Fruit fly (Drosophila melanogaster) whole organism, embryonic: ENCODE results near the gene gkt.

ENCODE experiments used
- Adf1 ChIP-seq: fragments of 200-800 bp; sonication (Bioruptor generic); IDR thresholded peaks from 2 replicates; pipeline ENCODE4 v1.3.6; 2022; ENCODE audit warnings: missing biosample characterization, missing genetic modification characterization
- B-H1 ChIP-seq: fragments of 200-800 bp; sonication (Bioruptor generic); IDR thresholded peaks from 3 replicates; pipeline ENCODE4 v1.3.6; 2022; ENCODE audit warnings: missing biosample characterization, missing genetic modification characterization
- Blimp-1 ChIP-seq: fragments of 200-800 bp; sonication (Bioruptor generic); optimal IDR thresholded peaks from 3 replicates; lab custom pipeline; 2018; ENCODE audit warnings: missing biosample characterization, missing genetic modification characterization, mild to moderate bottlenecking, moderate library complexity, missing genetic modification reagents
- Bteb2 ChIP-seq: fragments of 200-800 bp; sonication (Bioruptor generic); optimal IDR thresholded peaks from 2 replicates; lab custom pipeline; 2016; ENCODE audit warnings: missing biosample characterization, missing genetic modification characterization
- CG11398 ChIP-seq: fragments of 200-800 bp; sonication (Bioruptor generic); optimal IDR thresholded peaks from 2 replicates; lab custom pipeline; 2016; ENCODE audit warnings: missing biosample characterization, missing genetic modification characterization
- CG11723 ChIP-seq: fragments of 200-800 bp; sonication (Bioruptor generic); optimal IDR thresholded peaks from 2 replicates; lab custom pipeline; 2017; ENCODE audit warnings: missing biosample characterization, mild to moderate bottlenecking, missing genetic modification characterization
- CG12219 ChIP-seq: fragments of 200-800 bp; sonication (Bioruptor generic); optimal IDR thresholded peaks from 3 replicates; lab custom pipeline; 2018; ENCODE audit warnings: missing biosample characterization, mild to moderate bottlenecking, missing genetic modification characterization
- CG12391 ChIP-seq: fragments of 200-800 bp; sonication (Bioruptor generic); optimal IDR thresholded peaks from 3 replicates; lab custom pipeline; 2018; ENCODE audit warnings: missing biosample characterization, mild to moderate bottlenecking, missing genetic modification characterization, moderate library complexity
- CG14667 ChIP-seq: fragments of 200-800 bp; sonication (Bioruptor generic); IDR thresholded peaks from 2 replicates; pipeline ENCODE4 v1.3.6; 2022; ENCODE audit warnings: missing biosample characterization, missing genetic modification characterization
- CG18262 ChIP-seq: fragments of 200-800 bp; optimal IDR thresholded peaks from 3 replicates; lab custom pipeline; 2019; ENCODE audit warnings: missing biosample characterization, mild to moderate bottlenecking, missing genetic modification characterization, moderate library complexity
- CG18599 ChIP-seq: fragments of 200-800 bp; sonication (Bioruptor generic); optimal IDR thresholded peaks from 3 replicates; lab custom pipeline; 2017; ENCODE audit warnings: missing biosample characterization, missing genetic modification characterization, mild to moderate bottlenecking, moderate library complexity, missing genetic modification reagents
- CG30020 ChIP-seq: fragments of 200-800 bp; optimal IDR thresholded peaks from 2 replicates; lab custom pipeline; 2019; ENCODE audit warnings: missing biosample characterization, mild to moderate bottlenecking, missing genetic modification characterization, moderate library complexity
- CG3065 ChIP-seq: fragments of 200-800 bp; sonication (Bioruptor generic); optimal IDR thresholded peaks from 2 replicates; lab custom pipeline; 2016; ENCODE audit warnings: missing biosample characterization, missing genetic modification characterization
- CG5953 ChIP-seq: fragments of 200-800 bp; sonication (Bioruptor generic); IDR thresholded peaks from 2 replicates; pipeline ENCODE4 v1.3.6; 2022; ENCODE audit warnings: missing biosample characterization, missing genetic modification characterization
- CG6175 ChIP-seq: fragments of 200-800 bp; sonication (Bioruptor generic); IDR thresholded peaks from 3 replicates; pipeline ENCODE4 v1.3.6; 2022; ENCODE audit warnings: missing biosample characterization, missing genetic modification characterization
- CG6254 ChIP-seq: fragments of 200-800 bp; sonication (Bioruptor generic); optimal IDR thresholded peaks from 3 replicates; lab custom pipeline; 2017; ENCODE audit warnings: mild to moderate bottlenecking, missing biosample characterization, missing genetic modification reagents, missing genetic modification characterization
- CG6689 ChIP-seq: fragments of 200-800 bp; sonication (Bioruptor generic); IDR thresholded peaks from 2 replicates; pipeline ENCODE4 v1.3.6; 2022; ENCODE audit warnings: missing biosample characterization, missing genetic modification characterization
- CG7372 ChIP-seq: fragments of 200-800 bp; sonication (Bioruptor generic); IDR thresholded peaks from 2 replicates; pipeline ENCODE4 v1.3.6; 2022; ENCODE audit warnings: missing biosample characterization, missing genetic modification characterization
- CG8388 ChIP-seq: fragments of 200-800 bp; sonication (Bioruptor generic); optimal IDR thresholded peaks from 2 replicates; lab custom pipeline; 2019; ENCODE audit warnings: missing biosample characterization, mild to moderate bottlenecking, missing genetic modification characterization, moderate library complexity
- D ChIP-seq, 2 experiments: fragments of 200-800 bp in 1 of 2; fragments of >200 bp in 1 of 2; sonication (Bioruptor generic) in 1 of 2; optimal IDR thresholded peaks; 2 replicates in 1 of 2; 3 replicates in 1 of 2; lab custom pipeline; 2017; ENCODE audit warnings: mild to moderate bottlenecking in 1 of 2, missing biosample characterization in 1 of 2, missing genetic modification characterization in 1 of 2, missing genetic modification reagents in 1 of 2
- Dad ChIP-seq: fragments of 200-800 bp; sonication (Bioruptor generic); optimal IDR thresholded peaks from 3 replicates; lab custom pipeline; 2016; ENCODE audit warnings: missing biosample characterization, missing genetic modification characterization
- Dbx ChIP-seq: fragments of 200-800 bp; sonication (Bioruptor generic); IDR thresholded peaks from 3 replicates; pipeline ENCODE4 v1.3.6; 2022; ENCODE audit warnings: missing biosample characterization, missing genetic modification characterization
- H15 ChIP-seq: fragments of 200-800 bp; sonication (Bioruptor generic); IDR thresholded peaks from 3 replicates; pipeline ENCODE4 v1.3.6; 2022; ENCODE audit warnings: missing biosample characterization, missing genetic modification characterization
- HLH3B ChIP-seq: fragments of 200-800 bp; sonication (Bioruptor generic); IDR thresholded peaks from 2 replicates; pipeline ENCODE4 v1.3.6; 2022; ENCODE audit warnings: missing biosample characterization, missing genetic modification characterization
- NK7.1 ChIP-seq: fragments of 200-800 bp; sonication (Bioruptor generic); optimal IDR thresholded peaks from 3 replicates; lab custom pipeline; 2016; ENCODE audit warnings: missing biosample characterization, missing genetic modification characterization
- Ssrp ChIP-seq: fragments of 200-800 bp; sonication (Bioruptor generic); optimal IDR thresholded peaks from 2 replicates; lab custom pipeline; 2018; ENCODE audit warnings: missing biosample characterization, mild to moderate bottlenecking, missing genetic modification characterization, moderate library complexity
- Trl ChIP-seq, 3 experiments: fragments of >200 bp in 2 of 3; fragments of 200-800 bp in 1 of 3; sonication (Bioruptor generic) in 1 of 3; optimal IDR thresholded peaks; 2 replicates in 1 of 3; 3 replicates in 2 of 3; lab custom pipeline; 2016 to 2017; ENCODE audit warnings: missing biosample characterization in 1 of 3, missing genetic modification characterization in 1 of 3
- Vsx1 ChIP-seq: fragments of 200-800 bp; sonication (Bioruptor generic); optimal IDR thresholded peaks from 2 replicates; lab custom pipeline; 2017; ENCODE audit warnings: missing biosample characterization, mild to moderate bottlenecking, missing genetic modification characterization, missing genetic modification reagents
- ab ChIP-seq: fragments of 200-800 bp; sonication (Bioruptor generic); optimal IDR thresholded peaks from 2 replicates; lab custom pipeline; 2016; ENCODE audit warnings: missing biosample characterization, missing genetic modification characterization
- ase ChIP-seq: fragments of 200-800 bp; sonication (Bioruptor generic); IDR thresholded peaks from 3 replicates; pipeline ENCODE4 v1.3.6; 2022; ENCODE audit warnings: missing biosample characterization, missing genetic modification characterization
- bsh ChIP-seq, 2 experiments: fragments of 200-800 bp; sonication (Bioruptor generic); optimal IDR thresholded peaks; 2 replicates each; lab custom pipeline; 2017 to 2018; ENCODE audit warnings: mild to moderate bottlenecking in 2 of 2, missing biosample characterization in 2 of 2, missing genetic modification characterization in 2 of 2, moderate library complexity in 1 of 2
- btn ChIP-seq: fragments of 200-800 bp; sonication (Bioruptor generic); optimal IDR thresholded peaks from 2 replicates; lab custom pipeline; 2016; ENCODE audit warnings: missing biosample characterization, missing genetic modification characterization
- chm ChIP-seq: fragments of 200-800 bp; sonication (Bioruptor generic); IDR thresholded peaks from 2 replicates; pipeline ENCODE4 v1.3.6; 2022; ENCODE audit warnings: missing biosample characterization, missing genetic modification characterization
- gcm ChIP-seq: fragments of 200-800 bp; sonication (Bioruptor generic); optimal IDR thresholded peaks from 2 replicates; lab custom pipeline; 2019; ENCODE audit warnings: missing biosample characterization, mild to moderate bottlenecking, missing genetic modification characterization, moderate library complexity
- ham ChIP-seq: fragments of 200-800 bp; sonication (Bioruptor generic); IDR thresholded peaks from 2 replicates; pipeline ENCODE4 v1.3.6; 2022; ENCODE audit warnings: missing biosample characterization, missing genetic modification characterization
- jigr1 ChIP-seq: fragments of 200-800 bp; sonication (Bioruptor generic); IDR thresholded peaks from 3 replicates; pipeline ENCODE4 v1.3.6; 2022; ENCODE audit warnings: missing biosample characterization, missing genetic modification characterization
- klu ChIP-seq: fragments of 200-800 bp; sonication (Bioruptor generic); IDR thresholded peaks from 2 replicates; pipeline ENCODE4 v1.3.6; 2022; ENCODE audit warnings: missing biosample characterization, missing genetic modification characterization
- nerfin-2 ChIP-seq: fragments of 200-800 bp; sonication (Bioruptor generic); IDR thresholded peaks from 2 replicates; pipeline ENCODE4 v1.3.6; 2022; ENCODE audit warnings: missing biosample characterization, missing genetic modification characterization; ENCODE audit not compliant: partially characterized antibody
- pho ChIP-seq: fragments of 200-800 bp; sonication (Bioruptor generic); optimal IDR thresholded peaks from 2 replicates; lab custom pipeline; 2016; ENCODE audit warnings: missing biosample characterization, missing genetic modification characterization
- phol ChIP-seq: fragments of 200-800 bp; sonication (Bioruptor generic); optimal IDR thresholded peaks from 3 replicates; lab custom pipeline; 2018; ENCODE audit warnings: missing biosample characterization, mild to moderate bottlenecking, missing genetic modification characterization, moderate library complexity
- pita ChIP-seq: fragments of 200-800 bp; sonication (Bioruptor generic); optimal IDR thresholded peaks from 2 replicates; lab custom pipeline; 2017; ENCODE audit warnings: missing biosample characterization, mild to moderate bottlenecking, missing genetic modification characterization
- prd ChIP-seq, 3 experiments: fragments of >200 bp in 2 of 3; fragments of 200-800 bp in 1 of 3; sonication (Bioruptor generic) in 1 of 3; optimal IDR thresholded peaks in 2 of 3; IDR thresholded peaks in 1 of 3; 2 replicates in 2 of 3; 3 replicates in 1 of 3; pipeline versions ENCODE4 v1.3.6 to Lab custom; 2017 to 2022; ENCODE audit warnings: missing biosample characterization in 1 of 3, missing genetic modification characterization in 1 of 3
- ranshi ChIP-seq: fragments of 200-800 bp; sonication (Bioruptor generic); IDR thresholded peaks from 2 replicates; pipeline ENCODE4 v1.3.6; 2022; ENCODE audit warnings: missing biosample characterization, missing genetic modification characterization
- repo ChIP-seq: fragments of 200-800 bp; sonication (Bioruptor generic); optimal IDR thresholded peaks from 2 replicates; lab custom pipeline; 2016; ENCODE audit warnings: missing biosample characterization, missing genetic modification characterization
- rib ChIP-seq: fragments of 200-800 bp; sonication (Bioruptor generic); IDR thresholded peaks from 2 replicates; pipeline ENCODE4 v1.3.6; 2022; ENCODE audit warnings: missing biosample characterization, missing genetic modification characterization
- sens ChIP-seq: fragments of 200-800 bp; sonication (Bioruptor generic); peaks from one replicate; lab custom pipeline; 2016; ENCODE audit warnings: missing biosample characterization, missing genetic modification characterization
- tap ChIP-seq: fragments of 200-800 bp; optimal IDR thresholded peaks from 3 replicates; lab custom pipeline; 2019; ENCODE audit warnings: missing biosample characterization, mild to moderate bottlenecking, missing genetic modification characterization, moderate library complexity
- unpg ChIP-seq: fragments of 200-800 bp; sonication (Bioruptor generic); optimal IDR thresholded peaks from 3 replicates; lab custom pipeline; 2018; ENCODE audit warnings: missing biosample characterization, mild to moderate bottlenecking, missing genetic modification characterization, moderate library complexity
- zen ChIP-seq: fragments of 200-800 bp; sonication (Bioruptor generic); optimal IDR thresholded peaks from 3 replicates; lab custom pipeline; 2018; ENCODE audit warnings: missing biosample characterization, mild to moderate bottlenecking, missing genetic modification characterization, moderate library complexity

The gkt gene

DNA sequence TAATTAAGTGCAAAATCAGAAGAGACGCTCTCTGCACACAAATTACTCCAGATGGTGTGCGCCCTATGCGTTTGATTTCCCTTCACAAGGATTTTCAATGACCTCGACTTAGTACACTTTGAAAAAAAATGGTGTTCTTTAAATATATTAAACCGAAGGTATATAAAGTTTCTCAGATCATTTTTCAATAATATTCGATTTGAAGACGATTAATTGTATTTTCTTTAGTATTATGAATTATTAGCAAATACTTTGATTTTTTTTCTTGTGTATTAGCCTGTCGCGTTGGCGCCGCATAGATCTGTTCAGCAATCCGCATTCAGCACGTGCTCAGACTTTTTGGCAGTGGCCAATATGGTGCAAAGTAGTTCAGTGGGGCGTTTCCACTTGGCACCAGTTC is 31.9 kb upstream of the gkt start (continued):
- TF ChIP-seq prd (optimal IDR thresholded peaks at IDR 0.05; lab: Kevin White, UChicago) (no peak), prd (GFP tag; IDR thresholded peaks at IDR 0.05; lab: Robert Waterston, UW) (peak; percentile 48; the same call in 1 of the 3 replicates), ase (GFP tag; lab: Robert Waterston, UW) (no peak), Trl (optimal IDR thresholded peaks at IDR 0.05; lab: Kevin White, UChicago) (no peak), Trl (GFP tag; optimal IDR thresholded peaks at IDR 0.05; lab: Kevin White, UChicago) (no peak), gcm (no peak), CG6175 (GFP tag; lab: Robert Waterston, UW) (no peak), B-H1 (GFP tag; lab: Robert Waterston, UW) (no peak), Vsx1 (no peak), CG11723 (no peak), CG14667 (GFP tag; lab: Robert Waterston, UW) (no peak), zen (tag; lab: Kevin White, UChicago) (no peak), NK7.1 (GFP tag; lab: Kevin White, UChicago) (no peak), Ssrp (peak; percentile 13), unpg (GFP tag; lab: Kevin White, UChicago) (peak; percentile 34), CG12391 (peak; percentile 6), CG6689 (GFP tag; lab: Robert Waterston, UW) (no peak), Bteb2 (GFP tag; lab: Kevin White, UChicago) (no peak), pita (GFP tag; lab: Kevin White, UChicago) (no peak), Dbx (GFP tag; lab: Robert Waterston, UW) (no peak), chm (GFP tag; lab: Robert Waterston, UW) (no peak), bsh (GFP tag; optimal IDR thresholded peaks at IDR 0.05; lab: Kevin White, UChicago) (peak in 1 of 2 experiments; percentile 44), phol (tag; lab: Kevin White, UChicago) (peak; percentile 26), CG3065 (GFP tag; lab: Kevin White, UChicago) (no peak), D (optimal IDR thresholded peaks at IDR 0.05; lab: Kevin White, UChicago) (no peak), D (GFP tag; optimal IDR thresholded peaks at IDR 0.05; lab: Kevin White, UChicago) (no peak), ranshi (GFP tag; lab: Robert Waterston, UW) (no peak), CG8388 (peak; percentile 8), pho (GFP tag; lab: Kevin White, UChicago) (no peak), Adf1 (GFP tag; lab: Robert Waterston, UW) (no peak), CG12219 (GFP tag; lab: Kevin White, UChicago) (no peak), Blimp-1 (peak; percentile 37), rib (GFP tag; lab: Robert Waterston, UW) (no peak), CG18599 (GFP tag; lab: Kevin White, UChicago) (no peak), CG6254 (GFP tag; lab: Kevin White, UChicago) (no peak), sens (GFP tag; lab: Kevin White, UChicago) (peak; percentile 68), CG11398 (GFP tag; lab: Kevin White, UChicago) (no peak), ab (GFP tag; lab: Kevin White, UChicago) (no peak), CG18262 (tag; lab: Kevin White, UChicago) (no peak), H15 (GFP tag; lab: Robert Waterston, UW) (no peak), CG5953 (no peak), nerfin-2 (GFP tag; lab: Robert Waterston, UW) (no peak), tap (peak; percentile 31), CG30020 (tag; lab: Kevin White, UChicago) (no peak), HLH3B (GFP tag; lab: Robert Waterston, UW) (peak; percentile 12; the same call in 1 of the 2 replicates), ham (GFP tag; lab: Robert Waterston, UW) (no peak), repo (GFP tag; lab: Kevin White, UChicago) (no peak), CG7372 (GFP tag; lab: Robert Waterston, UW) (no peak), Dad (GFP tag; lab: Kevin White, UChicago) (no peak), btn (GFP tag; lab: Kevin White, UChicago) (no peak), klu (GFP tag; lab: Robert Waterston, UW) (no peak), jigr1 (GFP tag; lab: Robert Waterston, UW) (no peak)
